Worm (Caenorhabditis elegans): Measurements from ENCODE around the gene unc-4.

unc-4 gene

DNA sequence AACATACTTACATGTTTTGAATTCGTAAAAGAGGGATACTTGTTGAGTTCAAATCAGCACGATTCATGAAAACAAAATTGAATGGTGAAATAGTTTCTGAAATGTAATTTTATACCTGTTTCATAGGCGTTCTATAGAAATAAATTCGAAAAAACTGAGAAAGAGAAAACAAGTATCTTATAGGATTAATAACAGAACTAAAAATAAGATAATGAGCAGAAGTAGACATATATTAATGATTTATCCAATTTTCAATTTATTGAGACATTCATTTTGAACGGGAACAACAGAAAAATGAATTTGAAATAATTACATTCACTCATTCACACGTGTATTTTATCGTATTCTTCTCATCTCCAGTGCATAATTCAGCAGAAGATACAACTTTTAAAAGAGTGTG is 42.4 kb downstream of the unc-4 start, which contains the start of gene chil-6:
Gene chil-6, minus strand, starts transcription at position 101 of the 400 bp plus-strand sequence.
- TF ChIP-seq lin-29 (GFP tag; IDR thresholded peaks at IDR 0.05): no peak
- TF ChIP-seq nhr-76 (tag; optimal IDR thresholded peaks at IDR 0.05): no peak
- no peak for TF ChIP-seq ztf-7 (tag; optimal IDR thresholded peaks at IDR 0.05)
- no peak for TF ChIP-seq ces-1 (GFP tag; optimal IDR thresholded peaks at IDR 0.05)
- TF ChIP-seq ZK546.5 (tag; optimal IDR thresholded peaks at IDR 0.05): no peak
- TF ChIP-seq arid-1 (GFP tag; conservative IDR thresholded peaks at IDR 0.05): no peak
- no peak for TF ChIP-seq D1046.2 (GFP tag; IDR thresholded peaks at IDR 0.05)
- no peak for TF ChIP-seq T20F7.1 (GFP tag; optimal IDR thresholded peaks at IDR 0.05)
- no peak for TF ChIP-seq zip-11 (GFP tag; IDR thresholded peaks at IDR 0.05)
- no peak for TF ChIP-seq tag-97 (GFP tag; IDR thresholded peaks at IDR 0.05)

DNA sequence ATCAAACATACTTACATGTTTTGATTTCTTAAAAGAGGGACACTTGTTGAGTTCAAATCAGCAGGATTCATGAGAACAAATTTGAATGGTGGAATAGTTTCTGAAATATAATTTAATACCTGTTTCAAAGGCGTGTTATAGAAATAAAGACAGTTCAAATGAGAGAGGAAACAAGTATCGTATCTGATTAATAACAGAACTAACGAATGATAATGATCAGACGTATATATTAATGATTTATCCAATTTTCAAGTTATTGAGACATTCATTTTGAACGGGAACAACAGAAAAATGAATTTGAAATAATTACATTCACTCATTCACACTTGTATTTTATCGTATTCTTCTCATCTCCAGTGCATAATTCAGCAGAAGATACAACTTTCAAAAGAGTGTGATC is 44.6 kb downstream of the unc-4 start, which contains the start of gene chil-4:
Gene chil-4, minus strand, starts transcription at position 101 of the 400 bp plus-strand sequence.
- TF ChIP-seq daf-19 (GFP tag; conservative IDR thresholded peaks at IDR 0.05) (no peak), lin-29 (GFP tag; IDR thresholded peaks at IDR 0.05) (no peak), egl-43 (GFP tag; IDR thresholded peaks at IDR 0.05) (no peak), D1046.2 (GFP tag; IDR thresholded peaks at IDR 0.05) (no peak), unc-39 (tag; optimal IDR thresholded peaks at IDR 0.05) (no peak), zfp-2 (tag; optimal IDR thresholded peaks at IDR 0.05) (no peak), nhr-10 (tag; optimal IDR thresholded peaks at IDR 0.05) (no peak), aly-2 (tag; optimal IDR thresholded peaks at IDR 0.05) (no peak), ztf-7 (tag; optimal IDR thresholded peaks at IDR 0.05) (no peak), dpl-1 (GFP tag; optimal IDR thresholded peaks at IDR 0.05) (no peak)

DNA sequence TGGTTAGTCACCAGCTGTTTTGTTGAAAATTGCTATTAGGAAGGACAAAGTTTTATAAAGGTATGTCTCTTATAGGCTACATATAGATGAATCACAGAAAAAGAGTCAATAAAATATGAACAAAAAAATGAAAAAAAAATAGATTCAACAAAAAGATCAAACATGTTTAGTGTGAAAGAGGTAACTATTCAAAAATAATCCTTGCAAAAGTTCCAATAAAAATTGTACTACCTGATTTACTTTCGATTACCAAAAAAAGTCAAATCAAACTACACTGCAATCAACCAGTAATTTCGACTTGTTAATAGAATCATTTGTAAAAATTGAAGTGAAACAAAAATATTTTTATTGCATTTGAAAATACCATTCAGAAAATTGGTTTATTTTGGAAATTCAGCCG is 49.2 kb downstream of the unc-4 start, which contains the start of gene ZK938.10:
Gene ZK938.10, minus strand, starts transcription at position 101 of the 400 bp plus-strand sequence.
- TF ChIP-seq mes-2 (tag; optimal IDR thresholded peaks at IDR 0.05; ENCODE audit: poor library complexity, severe bottlenecking) (no peak), rbr-2 (tag; optimal IDR thresholded peaks at IDR 0.05) (no peak), unc-39 (tag; optimal IDR thresholded peaks at IDR 0.05) (no peak), hlh-30 (tag; optimal IDR thresholded peaks at IDR 0.05; ENCODE audit: insufficient read depth) (no peak), pqm-1 (tag; optimal IDR thresholded peaks at IDR 0.05) (no peak), ceh-62 (tag; optimal IDR thresholded peaks at IDR 0.05) (no peak), nhr-48 (tag; optimal IDR thresholded peaks at IDR 0.05) (no peak), ZK337.2 (GFP tag; IDR thresholded peaks at IDR 0.05) (no peak), F49E8.2 (tag; optimal IDR thresholded peaks at IDR 0.05; ENCODE audit: borderline replicate concordance) (no peak), jun-1 (tag; optimal IDR thresholded peaks at IDR 0.05) (no peak), ceh-82 (tag; optimal IDR thresholded peaks at IDR 0.05) (no peak), snpc-1.2 (GFP tag; IDR thresholded peaks at IDR 0.05) (no peak), nhr-10 (tag; optimal IDR thresholded peaks at IDR 0.05) (no peak)

DNA sequence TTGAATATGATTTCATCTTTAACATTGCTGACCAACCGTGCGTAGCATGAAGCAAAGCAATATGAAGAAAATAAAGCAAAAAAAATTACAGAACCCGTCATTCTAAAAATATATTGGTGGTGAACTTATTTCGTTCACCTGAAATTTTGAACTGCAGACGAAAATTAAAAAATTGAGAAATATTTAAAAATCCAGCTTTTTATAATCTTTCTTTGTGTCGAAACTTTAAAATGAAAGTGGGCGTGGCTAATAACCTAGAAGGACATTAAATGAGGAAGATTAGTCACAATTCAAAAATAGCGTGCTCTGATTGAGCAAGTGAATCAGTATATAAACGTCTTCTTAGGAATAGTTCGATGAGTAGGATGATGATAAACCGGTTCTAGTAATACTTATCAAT is 50.7 kb downstream of the unc-4 start, which contains the start of gene old-2:
Gene old-2, minus strand, starts transcription at position 101 of the 400 bp plus-strand sequence.
- TF ChIP-seq ztf-11 (tag; optimal IDR thresholded peaks at IDR 0.05) (no peak), ceh-44 (GFP tag; IDR thresholded peaks at IDR 0.05) (no peak), nhr-41 (GFP tag; IDR thresholded peaks at IDR 0.05) (no peak), nhr-111 (GFP tag; optimal IDR thresholded peaks at IDR 0.05) (no peak)

All from whole organism, L4 larva.